Worm (Caenorhabditis elegans) whole organism, L4 larva: ENCODE measurements around the gene ZK1098.12.

Source experiments
- D1046.2 ChIP-seq: fragments of 200-800 bp; sonication (Bioruptor generic); IDR thresholded peaks from 2 replicates; pipeline ENCODE4 v1.3.6; 2022; ENCODE audit warnings: missing genetic modification characterization, missing compliant biosample characterization
- F10B5.3 ChIP-seq: sonication (generic microtip); optimal IDR thresholded peaks from 2 replicates; lab custom pipeline; 2016; ENCODE audit warnings: mild to moderate bottlenecking, missing genetic modification characterization, missing compliant biosample characterization
- F49E8.2 ChIP-seq: sonication (generic microtip); optimal IDR thresholded peaks from 2 replicates; lab custom pipeline; 2016; ENCODE audit warnings: missing compliant biosample characterization, mild to moderate bottlenecking, missing genetic modification characterization, borderline replicate concordance
- T26A8.4 ChIP-seq: fragments of 200-800 bp; sonication (Bioruptor generic); IDR thresholded peaks from 2 replicates; pipeline ENCODE4 v1.3.6; 2022; ENCODE audit warnings: missing genetic modification characterization, missing compliant biosample characterization
- Y48G9A.11 ChIP-seq: fragments of 200-800 bp; sonication (Bioruptor generic); IDR thresholded peaks from 2 replicates; pipeline ENCODE4 v1.3.6; 2022; ENCODE audit warnings: missing genetic modification reagents, missing genetic modification characterization, missing compliant biosample characterization
- Y5F2A.4 ChIP-seq: fragments of 200-800 bp; sonication (Bioruptor generic); optimal IDR thresholded peaks from 2 replicates; lab custom pipeline; 2018; ENCODE audit warnings: mild to moderate bottlenecking, missing genetic modification characterization, missing compliant biosample characterization
- aly-2 ChIP-seq: sonication (generic microtip); optimal IDR thresholded peaks from 2 replicates; lab custom pipeline; 2018; ENCODE audit warnings: missing biosample characterization, missing genetic modification characterization
- ama-1 ChIP-seq: fragments of 150-350 bp; optimal IDR thresholded peaks from 2 replicates; lab custom pipeline; 2014; ENCODE audit warnings: inconsistent platforms, mixed read lengths
- arid-1 ChIP-seq: fragments of 200-800 bp; sonication (Bioruptor generic); conservative IDR thresholded peaks from 2 replicates; pipeline ENCODE4 v1.3.6; 2022; ENCODE audit warnings: missing genetic modification reagents, missing genetic modification characterization, missing compliant biosample characterization
- ceh-28 ChIP-seq: fragments of 150-350 bp; optimal IDR thresholded peaks from 2 replicates; lab custom pipeline; 2014; ENCODE audit warnings: missing biosample characterization, missing genetic modification reagents, missing genetic modification characterization
- cey-2 ChIP-seq: sonication (generic microtip); optimal IDR thresholded peaks from 3 replicates; lab custom pipeline; 2017; ENCODE audit warnings: missing genetic modification characterization, mild to moderate bottlenecking, missing compliant biosample characterization, antibody characterized with exemption, borderline replicate concordance; ENCODE audit not compliant: insufficient read depth
- daf-12 ChIP-seq: fragments of 150-350 bp; optimal IDR thresholded peaks from 2 replicates; lab custom pipeline; 2014; ENCODE audit warnings: missing biosample characterization, missing genetic modification reagents, missing genetic modification characterization
- daf-16 ChIP-seq, 3 experiments: sonication (generic microtip); optimal IDR thresholded peaks; 2 replicates each; lab custom pipeline; 2016 to 2017; ENCODE audit warnings: missing genetic modification characterization in 3 of 3, missing genetic modification reagents in 3 of 3, mild to moderate bottlenecking in 2 of 3, missing compliant biosample characterization in 2 of 3, missing biosample characterization in 1 of 3, moderate library complexity in 1 of 3
- dmd-6 ChIP-seq: fragments of 200-800 bp; sonication (Bioruptor generic); IDR thresholded peaks from 2 replicates; pipeline ENCODE4 v1.3.6; 2022; ENCODE audit warnings: missing genetic modification reagents, missing genetic modification characterization, missing compliant biosample characterization
- dmd-8 ChIP-seq: fragments of 200-800 bp; sonication (Bioruptor generic); IDR thresholded peaks from 2 replicates; pipeline ENCODE4 v1.3.6; 2022; ENCODE audit warnings: missing genetic modification characterization, missing compliant biosample characterization
- dmd-9 ChIP-seq: fragments of 200-800 bp; sonication (Bioruptor generic); IDR thresholded peaks from 2 replicates; pipeline ENCODE4 v1.3.6; 2022; ENCODE audit warnings: missing genetic modification reagents, missing genetic modification characterization, missing compliant biosample characterization
- egl-43 ChIP-seq: fragments of 200-800 bp; sonication (Bioruptor generic); IDR thresholded peaks from 2 replicates; pipeline ENCODE4 v1.3.6; 2022; ENCODE audit warnings: missing genetic modification reagents, missing genetic modification characterization, missing compliant biosample characterization
- fkh-10 ChIP-seq: fragments of 150-350 bp; optimal IDR thresholded peaks from 2 replicates; lab custom pipeline; 2014; ENCODE audit warnings: missing biosample characterization, missing genetic modification reagents, missing genetic modification characterization
- hlh-30 ChIP-seq: sonication (generic microtip); optimal IDR thresholded peaks from 2 replicates; lab custom pipeline; 2017; ENCODE audit warnings: antibody characterized with exemption, mild to moderate bottlenecking, missing genetic modification characterization, missing compliant biosample characterization; ENCODE audit not compliant: insufficient read depth
- hmg-1.1 ChIP-seq: fragments of 200-800 bp; sonication (Bioruptor generic); IDR thresholded peaks from 2 replicates; pipeline ENCODE4 v1.3.6; 2022; ENCODE audit warnings: missing genetic modification reagents, missing genetic modification characterization, missing compliant biosample characterization
- lim-7 ChIP-seq: fragments of 200-800 bp; sonication (Bioruptor generic); IDR thresholded peaks from 2 replicates; pipeline ENCODE4 v1.3.6; 2022; ENCODE audit warnings: missing genetic modification characterization, missing compliant biosample characterization
- lin-1 ChIP-seq: fragments of 200-800 bp; sonication (Bioruptor generic); IDR thresholded peaks from 2 replicates; pipeline ENCODE4 v1.3.6; 2022; ENCODE audit warnings: missing genetic modification reagents, missing genetic modification characterization, missing compliant biosample characterization
- lin-13 ChIP-seq: fragments of 150-350 bp; optimal IDR thresholded peaks from 2 replicates; lab custom pipeline; 2014; ENCODE audit warnings: missing biosample characterization, missing genetic modification reagents, missing genetic modification characterization
- lin-29 ChIP-seq: fragments of 200-800 bp; sonication (Bioruptor generic); IDR thresholded peaks from 2 replicates; pipeline ENCODE4 v1.3.6; 2022; ENCODE audit warnings: missing genetic modification reagents, missing genetic modification characterization, missing compliant biosample characterization
- lin-39 ChIP-seq: fragments of 150-350 bp; optimal IDR thresholded peaks from 2 replicates; lab custom pipeline; 2014; ENCODE audit warnings: missing biosample characterization, missing genetic modification reagents, missing genetic modification characterization
- lir-3 ChIP-seq: sonication (generic microtip); optimal IDR thresholded peaks from 2 replicates; lab custom pipeline; 2016; ENCODE audit warnings: mild to moderate bottlenecking, missing genetic modification characterization, missing compliant biosample characterization
- lsy-2 ChIP-seq, 2 experiments: fragments of 150-350 bp in 1 of 2; sonication (generic microtip) in 1 of 2; optimal IDR thresholded peaks; 2 replicates each; lab custom pipeline; 2014 to 2017; ENCODE audit warnings: missing biosample characterization in 2 of 2, missing genetic modification characterization in 2 of 2
- mdl-1 ChIP-seq, 2 experiments: fragments of 150-350 bp in 1 of 2; sonication (generic microtip) in 1 of 2; optimal IDR thresholded peaks; 2 replicates each; lab custom pipeline; 2014 to 2017; ENCODE audit warnings: missing biosample characterization in 2 of 2, missing genetic modification characterization in 2 of 2
- nhr-10 ChIP-seq: fragments of 150-350 bp; optimal IDR thresholded peaks from 2 replicates; lab custom pipeline; 2014; ENCODE audit warnings: missing biosample characterization, missing genetic modification characterization
- nhr-11 ChIP-seq: fragments of 150-350 bp; optimal IDR thresholded peaks from 2 replicates; lab custom pipeline; 2014; ENCODE audit warnings: missing biosample characterization, missing genetic modification characterization
- nhr-111 ChIP-seq: fragments of 200-800 bp; sonication (Bioruptor generic); optimal IDR thresholded peaks from 2 replicates; lab custom pipeline; 2018; ENCODE audit warnings: mild to moderate bottlenecking, missing genetic modification characterization, missing compliant biosample characterization
- nhr-237 ChIP-seq: sonication (generic microtip); optimal IDR thresholded peaks from 2 replicates; lab custom pipeline; 2017; ENCODE audit warnings: missing biosample characterization, missing genetic modification characterization
- nhr-48 ChIP-seq: sonication (generic microtip); optimal IDR thresholded peaks from 2 replicates; lab custom pipeline; 2016; ENCODE audit warnings: mild to moderate bottlenecking, missing genetic modification characterization, missing compliant biosample characterization
- nhr-6 ChIP-seq: fragments of 150-350 bp; optimal IDR thresholded peaks from 2 replicates; lab custom pipeline; 2014; ENCODE audit warnings: missing biosample characterization, missing genetic modification characterization
- php-3 ChIP-seq: fragments of 200-800 bp; sonication (Bioruptor generic); IDR thresholded peaks from 2 replicates; pipeline ENCODE4 v1.3.6; 2022; ENCODE audit warnings: missing genetic modification reagents, missing genetic modification characterization, missing compliant biosample characterization
- saeg-2 ChIP-seq: fragments of 200-800 bp; sonication (Bioruptor generic); IDR thresholded peaks from 2 replicates; pipeline ENCODE4 v1.3.6; 2022; ENCODE audit warnings: missing genetic modification reagents, missing genetic modification characterization, missing compliant biosample characterization
- sdz-12 ChIP-seq: fragments of 200-800 bp; sonication (Bioruptor generic); optimal IDR thresholded peaks from 2 replicates; lab custom pipeline; 2018; ENCODE audit warnings: mild to moderate bottlenecking, missing genetic modification characterization, missing compliant biosample characterization
- snpc-4 ChIP-seq: fragments of 150-350 bp; optimal IDR thresholded peaks from 2 replicates; lab custom pipeline; 2014; ENCODE audit warnings: missing biosample characterization, missing genetic modification characterization
- spr-1 ChIP-seq: sonication (generic microtip); optimal IDR thresholded peaks from 2 replicates; lab custom pipeline; 2016; ENCODE audit warnings: mild to moderate bottlenecking, missing genetic modification characterization, missing compliant biosample characterization
- tag-97 ChIP-seq: fragments of 200-800 bp; sonication (Bioruptor generic); IDR thresholded peaks from 2 replicates; pipeline ENCODE4 v1.3.6; 2022; ENCODE audit warnings: missing genetic modification characterization, missing compliant biosample characterization
- zfp-2 ChIP-seq: sonication (generic microtip); optimal IDR thresholded peaks from 2 replicates; lab custom pipeline; 2016; ENCODE audit warnings: mild to moderate bottlenecking, missing genetic modification characterization, missing compliant biosample characterization
- ztf-11 ChIP-seq: fragments of 150-350 bp; optimal IDR thresholded peaks from 2 replicates; lab custom pipeline; 2014; ENCODE audit warnings: missing biosample characterization, missing genetic modification characterization

Gene ZK1098.12

DNA sequence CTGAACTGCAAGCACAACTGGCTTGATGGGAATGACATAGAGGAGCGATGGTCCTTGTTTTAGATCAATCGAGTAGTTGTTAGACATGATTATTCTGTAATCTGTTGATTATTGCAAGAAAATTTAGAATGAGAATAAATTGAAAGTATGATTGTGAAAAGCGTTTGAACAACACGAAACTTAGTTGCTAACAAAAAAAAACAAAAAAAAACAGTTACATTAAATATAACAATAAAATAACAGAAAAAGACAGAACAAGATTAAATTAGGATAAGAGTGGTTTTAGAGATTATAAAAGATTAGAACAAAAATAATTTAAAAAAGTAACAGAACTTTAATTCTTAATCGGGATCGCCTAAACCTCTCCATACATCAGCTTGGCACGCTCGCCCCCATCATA, 18.3 kb downstream of the ZK1098.12 start, which contains the start of gene C48B4.9:
Gene C48B4.9 (minus strand): TSS at position 101 of the 400 bp plus-strand sequence.
- TF ChIP-seq dmd-6 (GFP tag; lab: Robert Waterston, UW) (no peak), nhr-10 (tag; lab: Kevin White, UChicago) (no peak), aly-2 (no peak), egl-43 (no peak), spr-1 (no peak), lsy-2 (tag; optimal IDR thresholded peaks at IDR 0.05; lab: Kevin White, UChicago) (no peak), Y5F2A.4 (GFP tag; lab: Kevin White, UChicago) (no peak), lin-1 (no peak), arid-1 (GFP tag; lab: Robert Waterston, UW) (no peak), nhr-6 (tag; lab: Kevin White, UChicago) (no peak), ztf-11 (tag; lab: Kevin White, UChicago) (no peak), php-3 (GFP tag; lab: Robert Waterston, UW) (no peak), nhr-48 (tag; lab: Kevin White, UChicago) (no peak)

DNA sequence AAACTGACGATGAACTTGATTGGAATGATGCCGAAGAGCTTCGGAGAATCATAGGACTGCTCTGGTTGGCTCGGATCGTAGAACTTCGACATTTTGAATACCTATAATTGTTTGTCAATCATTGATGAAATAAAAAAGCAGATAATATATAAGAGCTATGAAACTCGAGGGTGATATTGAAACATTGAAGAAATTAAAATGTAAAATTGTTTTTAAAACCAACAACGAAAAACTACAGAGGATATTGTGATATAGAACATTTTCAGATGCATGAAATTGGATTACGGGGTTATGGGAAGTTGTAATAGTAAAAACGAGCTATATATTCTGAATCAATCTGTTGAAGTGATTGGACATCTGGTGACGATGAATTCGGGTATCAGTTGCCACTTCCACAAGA, 19.5 kb downstream of the ZK1098.12 start, which contains the start of gene C48B4.10:
Gene C48B4.10 (minus strand): TSS at position 101 of the 400 bp plus-strand sequence.
- no peak for TF ChIP-seq T26A8.4 (GFP tag; lab: Robert Waterston, UW)
- TF ChIP-seq ama-1 (lab: Kevin White, UChicago), result no peak
- no peak for TF ChIP-seq cey-2 (tag; lab: Kevin White, UChicago)
- TF ChIP-seq dmd-8, result no peak
- no peak for TF ChIP-seq daf-12 (tag; lab: Kevin White, UChicago)
- TF ChIP-seq zfp-2 (tag; lab: Kevin White, UChicago), result no peak
- no peak for TF ChIP-seq D1046.2
- no peak for TF ChIP-seq ceh-28 (tag; lab: Kevin White, UChicago)
- TF ChIP-seq snpc-4 (tag; lab: Kevin White, UChicago), result no peak
- TF ChIP-seq saeg-2 (GFP tag; lab: Robert Waterston, UW), result no peak
- TF ChIP-seq dmd-6 (GFP tag; lab: Robert Waterston, UW), result no peak
- TF ChIP-seq mdl-1 (tag; optimal IDR thresholded peaks at IDR 0.05; lab: Kevin White, UChicago), result no peak
- TF ChIP-seq hlh-30, result no peak
- no peak for TF ChIP-seq lin-29 (GFP tag; lab: Robert Waterston, UW)
- TF ChIP-seq, all 104 proteins: peak for 0

DNA sequence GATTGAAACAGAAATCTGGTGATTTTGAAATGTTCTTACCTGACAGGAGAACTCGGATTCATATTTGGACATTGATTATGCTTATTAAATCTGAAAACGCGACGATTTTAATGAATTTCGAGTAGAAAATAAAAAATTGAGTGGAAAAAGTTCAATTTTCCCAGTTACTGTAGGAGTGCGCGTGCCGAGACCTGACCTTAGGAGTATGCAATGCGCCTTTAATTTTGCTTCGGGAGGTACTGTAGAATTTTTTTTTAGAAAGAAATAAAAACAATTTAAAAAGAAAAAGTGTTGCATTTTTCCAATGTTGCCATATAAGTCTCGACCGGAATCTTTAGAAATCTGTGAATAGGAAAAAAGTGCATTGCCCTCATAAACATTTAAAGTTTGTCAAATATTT, 21.1 kb downstream of the ZK1098.12 start, which contains the start of gene C48B4.11:
Gene C48B4.11 (minus strand): TSS at position 143 of the 400 bp plus-strand sequence.
- TF ChIP-seq nhr-111 (GFP tag; lab: Kevin White, UChicago) (no peak), Y48G9A.11 (GFP tag; lab: Robert Waterston, UW) (no peak), sdz-12 (no peak), nhr-237 (tag; lab: Kevin White, UChicago) (no peak), lim-7 (GFP tag; lab: Robert Waterston, UW) (no peak), nhr-11 (tag; lab: Kevin White, UChicago) (no peak), hmg-1.1 (no peak), hlh-30 (no peak), lir-3 (tag; lab: Kevin White, UChicago) (no peak), cey-2 (tag; lab: Kevin White, UChicago) (no peak), F49E8.2 (tag; lab: Kevin White, UChicago) (no peak), tag-97 (GFP tag; lab: Robert Waterston, UW) (no peak), fkh-10 (GFP tag; lab: Kevin White, UChicago) (no peak), daf-16 (GFP tag; optimal IDR thresholded peaks at IDR 0.05; lab: Kevin White, UChicago) (no peak), daf-16 (tag; optimal IDR thresholded peaks at IDR 0.05; lab: Kevin White, UChicago) (no peak), F10B5.3 (tag; lab: Kevin White, UChicago) (no peak), D1046.2 (no peak), lin-39 (tag; lab: Kevin White, UChicago) (no peak), lin-13 (GFP tag; lab: Kevin White, UChicago) (no peak), dmd-6 (GFP tag; lab: Robert Waterston, UW) (no peak), dmd-9 (GFP tag; lab: Robert Waterston, UW) (no peak)
